Worm (Caenorhabditis elegans) whole organism, L4 larva: ENCODE results near the gene str-172.

Experiments used
- D1046.2 ChIP-seq: fragments of 200-800 bp; sonication (Bioruptor generic); IDR thresholded peaks from 2 replicates; pipeline ENCODE4 v1.3.6; 2022; ENCODE audit warnings: missing genetic modification characterization, missing compliant biosample characterization
- F10B5.3 ChIP-seq: sonication (generic microtip); optimal IDR thresholded peaks from 2 replicates; lab custom pipeline; 2016; ENCODE audit warnings: mild to moderate bottlenecking, missing genetic modification characterization, missing compliant biosample characterization
- F26F4.8 ChIP-seq: fragments of 200-800 bp; sonication (Bioruptor generic); conservative IDR thresholded peaks from 2 replicates; pipeline ENCODE4 v1.3.6; 2022; ENCODE audit warnings: missing genetic modification characterization, missing compliant biosample characterization
- F37D6.2 ChIP-seq: sonication (generic microtip); optimal IDR thresholded peaks from 2 replicates; lab custom pipeline; 2016; ENCODE audit warnings: mild to moderate bottlenecking, missing genetic modification characterization, missing compliant biosample characterization
- T20F7.1 ChIP-seq: fragments of 200-800 bp; sonication (Bioruptor generic); optimal IDR thresholded peaks from 2 replicates; lab custom pipeline; 2018; ENCODE audit warnings: mild to moderate bottlenecking, missing genetic modification characterization, missing compliant biosample characterization
- Y48G9A.11 ChIP-seq: fragments of 200-800 bp; sonication (Bioruptor generic); IDR thresholded peaks from 2 replicates; pipeline ENCODE4 v1.3.6; 2022; ENCODE audit warnings: missing genetic modification reagents, missing genetic modification characterization, missing compliant biosample characterization
- ama-1 ChIP-seq: fragments of 150-350 bp; optimal IDR thresholded peaks from 2 replicates; lab custom pipeline; 2014; ENCODE audit warnings: inconsistent platforms, mixed read lengths
- attf-4 ChIP-seq: sonication (generic microtip); optimal IDR thresholded peaks from 3 replicates; lab custom pipeline; 2017; ENCODE audit warnings: missing biosample characterization, missing genetic modification characterization
- ceh-20 ChIP-seq: fragments of 200-800 bp; sonication (Bioruptor generic); IDR thresholded peaks from 2 replicates; pipeline ENCODE4 v1.3.6; 2022; ENCODE audit warnings: missing genetic modification reagents, missing genetic modification characterization, missing compliant biosample characterization
- ceh-28 ChIP-seq: fragments of 150-350 bp; optimal IDR thresholded peaks from 2 replicates; lab custom pipeline; 2014; ENCODE audit warnings: missing biosample characterization, missing genetic modification reagents, missing genetic modification characterization
- ceh-44 ChIP-seq: fragments of 200-800 bp; sonication (Bioruptor generic); IDR thresholded peaks from 2 replicates; pipeline ENCODE4 v1.3.6; 2022; ENCODE audit warnings: missing genetic modification reagents, missing genetic modification characterization, missing compliant biosample characterization
- daf-16 ChIP-seq, 3 experiments: sonication (generic microtip); optimal IDR thresholded peaks; 2 replicates each; lab custom pipeline; 2016 to 2017; ENCODE audit warnings: missing genetic modification characterization in 3 of 3, missing genetic modification reagents in 3 of 3, mild to moderate bottlenecking in 2 of 3, missing compliant biosample characterization in 2 of 3, missing biosample characterization in 1 of 3, moderate library complexity in 1 of 3
- dmd-6 ChIP-seq: fragments of 200-800 bp; sonication (Bioruptor generic); IDR thresholded peaks from 2 replicates; pipeline ENCODE4 v1.3.6; 2022; ENCODE audit warnings: missing genetic modification reagents, missing genetic modification characterization, missing compliant biosample characterization
- dmd-8 ChIP-seq: fragments of 200-800 bp; sonication (Bioruptor generic); IDR thresholded peaks from 2 replicates; pipeline ENCODE4 v1.3.6; 2022; ENCODE audit warnings: missing genetic modification characterization, missing compliant biosample characterization
- duxl-1 ChIP-seq: sonication (generic microtip); optimal IDR thresholded peaks from 2 replicates; lab custom pipeline; 2016; ENCODE audit warnings: mild to moderate bottlenecking, missing genetic modification characterization, moderate library complexity, missing compliant biosample characterization; ENCODE audit not compliant: poor library complexity
- dve-1 ChIP-seq: sonication (generic microtip); optimal IDR thresholded peaks from 2 replicates; lab custom pipeline; 2017; ENCODE audit warnings: antibody characterized with exemption, mild to moderate bottlenecking, missing genetic modification characterization, missing compliant biosample characterization; ENCODE audit not compliant: insufficient read depth
- fos-1 ChIP-seq: fragments of 150-350 bp; optimal IDR thresholded peaks from 2 replicates; lab custom pipeline; 2014; ENCODE audit warnings: missing biosample characterization, missing genetic modification characterization
- hif-1 ChIP-seq, 2 experiments: sonication (generic microtip); optimal IDR thresholded peaks; 2 replicates each; lab custom pipeline; 2016 to 2017; ENCODE audit warnings: missing compliant biosample characterization in 2 of 2, missing genetic modification characterization in 2 of 2, missing genetic modification reagents in 2 of 2, missing genotype in 2 of 2, mild to moderate bottlenecking in 1 of 2
- hlh-11 ChIP-seq: fragments of 200-800 bp; sonication (Bioruptor generic); optimal IDR thresholded peaks from 2 replicates; lab custom pipeline; 2018; ENCODE audit warnings: mild to moderate bottlenecking, missing genetic modification characterization, missing compliant biosample characterization
- hlh-30 ChIP-seq: sonication (generic microtip); optimal IDR thresholded peaks from 2 replicates; lab custom pipeline; 2017; ENCODE audit warnings: antibody characterized with exemption, mild to moderate bottlenecking, missing genetic modification characterization, missing compliant biosample characterization; ENCODE audit not compliant: insufficient read depth
- jun-1 ChIP-seq: fragments of 150-350 bp; optimal IDR thresholded peaks from 2 replicates; lab custom pipeline; 2014; ENCODE audit warnings: missing biosample characterization, missing genetic modification reagents, missing genetic modification characterization
- lin-1 ChIP-seq: fragments of 200-800 bp; sonication (Bioruptor generic); IDR thresholded peaks from 2 replicates; pipeline ENCODE4 v1.3.6; 2022; ENCODE audit warnings: missing genetic modification reagents, missing genetic modification characterization, missing compliant biosample characterization
- lin-13 ChIP-seq: fragments of 150-350 bp; optimal IDR thresholded peaks from 2 replicates; lab custom pipeline; 2014; ENCODE audit warnings: missing biosample characterization, missing genetic modification reagents, missing genetic modification characterization
- lin-38 ChIP-seq: fragments of 200-800 bp; sonication (Bioruptor generic); IDR thresholded peaks from 2 replicates; pipeline ENCODE4 v1.3.6; 2022; ENCODE audit warnings: missing genetic modification reagents, missing genetic modification characterization, missing compliant biosample characterization
- lin-39 ChIP-seq: fragments of 150-350 bp; optimal IDR thresholded peaks from 2 replicates; lab custom pipeline; 2014; ENCODE audit warnings: missing biosample characterization, missing genetic modification reagents, missing genetic modification characterization
- lir-3 ChIP-seq: sonication (generic microtip); optimal IDR thresholded peaks from 2 replicates; lab custom pipeline; 2016; ENCODE audit warnings: mild to moderate bottlenecking, missing genetic modification characterization, missing compliant biosample characterization
- madf-5 ChIP-seq, 2 experiments: fragments of 200-800 bp; sonication (Bioruptor generic); IDR thresholded peaks; 2 replicates each; pipeline ENCODE4 v1.3.6; 2022; ENCODE audit warnings: missing compliant biosample characterization in 2 of 2, missing genetic modification characterization in 2 of 2
- madf-9 ChIP-seq: fragments of 200-800 bp; sonication (Bioruptor generic); conservative IDR thresholded peaks from 2 replicates; pipeline ENCODE4 v1.3.6; 2022; ENCODE audit warnings: missing genetic modification reagents, missing genetic modification characterization, missing compliant biosample characterization
- mdt-29 ChIP-seq: fragments of 200-800 bp; sonication (Bioruptor generic); IDR thresholded peaks from 2 replicates; pipeline ENCODE4 v1.3.6; 2022; ENCODE audit warnings: missing genetic modification reagents, missing genetic modification characterization, missing compliant biosample characterization
- mep-1 ChIP-seq: fragments of 150-350 bp; sonication (generic microtip); optimal IDR thresholded peaks from 3 replicates; lab custom pipeline; 2014; ENCODE audit warnings: missing biosample characterization, missing genetic modification characterization
- mxl-3 ChIP-seq: fragments of 200-800 bp; sonication (Bioruptor generic); optimal IDR thresholded peaks from 2 replicates; lab custom pipeline; 2018; ENCODE audit warnings: mild to moderate bottlenecking, missing genetic modification characterization, missing compliant biosample characterization
- nhr-102 ChIP-seq: sonication (generic microtip); optimal IDR thresholded peaks from 2 replicates; lab custom pipeline; 2016; ENCODE audit warnings: mild to moderate bottlenecking, missing genetic modification characterization, moderate library complexity, missing compliant biosample characterization
- nhr-11 ChIP-seq: fragments of 150-350 bp; optimal IDR thresholded peaks from 2 replicates; lab custom pipeline; 2014; ENCODE audit warnings: missing biosample characterization, missing genetic modification characterization
- nhr-25 ChIP-seq: sonication (generic microtip); optimal IDR thresholded peaks from 2 replicates; lab custom pipeline; 2017; ENCODE audit warnings: missing genetic modification characterization, mild to moderate bottlenecking, missing compliant biosample characterization, antibody characterized with exemption, moderate library complexity, borderline replicate concordance; ENCODE audit not compliant: insufficient read depth
- nhr-48 ChIP-seq: sonication (generic microtip); optimal IDR thresholded peaks from 2 replicates; lab custom pipeline; 2016; ENCODE audit warnings: mild to moderate bottlenecking, missing genetic modification characterization, missing compliant biosample characterization
- nhr-6 ChIP-seq: fragments of 150-350 bp; optimal IDR thresholded peaks from 2 replicates; lab custom pipeline; 2014; ENCODE audit warnings: missing biosample characterization, missing genetic modification characterization
- nhr-76 ChIP-seq: fragments of 150-350 bp; optimal IDR thresholded peaks from 2 replicates; lab custom pipeline; 2014; ENCODE audit warnings: missing biosample characterization, missing genetic modification characterization
- nhr-77 ChIP-seq: fragments of 150-350 bp; optimal IDR thresholded peaks from 2 replicates; lab custom pipeline; 2014; ENCODE audit warnings: missing biosample characterization, missing genetic modification characterization
- pha-4 ChIP-seq, 2 experiments: fragments of 150-350 bp in 1 of 2; fragments of 200-800 bp in 1 of 2; sonication (Bioruptor generic) in 1 of 2; IDR thresholded peaks in 1 of 2; optimal IDR thresholded peaks in 1 of 2; 2 replicates each; pipeline versions ENCODE4 v1.3.6 to Lab custom; 2014 to 2022; ENCODE audit warnings: missing genetic modification characterization in 2 of 2, missing genetic modification reagents in 2 of 2, missing biosample characterization in 1 of 2, missing compliant biosample characterization in 1 of 2
- php-3 ChIP-seq: fragments of 200-800 bp; sonication (Bioruptor generic); IDR thresholded peaks from 2 replicates; pipeline ENCODE4 v1.3.6; 2022; ENCODE audit warnings: missing genetic modification reagents, missing genetic modification characterization, missing compliant biosample characterization
- saeg-2 ChIP-seq: fragments of 200-800 bp; sonication (Bioruptor generic); IDR thresholded peaks from 2 replicates; pipeline ENCODE4 v1.3.6; 2022; ENCODE audit warnings: missing genetic modification reagents, missing genetic modification characterization, missing compliant biosample characterization
- skn-1 ChIP-seq: fragments of 150-350 bp; optimal IDR thresholded peaks from 2 replicates; lab custom pipeline; 2014; ENCODE audit warnings: missing biosample characterization, missing genetic modification characterization
- snpc-4 ChIP-seq: fragments of 150-350 bp; optimal IDR thresholded peaks from 2 replicates; lab custom pipeline; 2014; ENCODE audit warnings: missing biosample characterization, missing genetic modification characterization
- tag-97 ChIP-seq: fragments of 200-800 bp; sonication (Bioruptor generic); IDR thresholded peaks from 2 replicates; pipeline ENCODE4 v1.3.6; 2022; ENCODE audit warnings: missing genetic modification characterization, missing compliant biosample characterization
- tra-1 ChIP-seq: fragments of 200-800 bp; sonication (Bioruptor generic); IDR thresholded peaks from 2 replicates; pipeline ENCODE4 v1.3.6; 2022; ENCODE audit warnings: missing genetic modification reagents, missing genetic modification characterization, missing compliant biosample characterization
- unc-39 ChIP-seq: sonication (generic microtip); optimal IDR thresholded peaks from 2 replicates; lab custom pipeline; 2017; ENCODE audit warnings: missing biosample characterization, missing genetic modification characterization
- zip-2 ChIP-seq: fragments of 150-350 bp; optimal IDR thresholded peaks from 2 replicates; lab custom pipeline; 2014; ENCODE audit warnings: missing biosample characterization, missing genetic modification characterization
- ztf-11 ChIP-seq: fragments of 150-350 bp; optimal IDR thresholded peaks from 2 replicates; lab custom pipeline; 2014; ENCODE audit warnings: missing biosample characterization, missing genetic modification characterization

The str-172 gene

DNA sequence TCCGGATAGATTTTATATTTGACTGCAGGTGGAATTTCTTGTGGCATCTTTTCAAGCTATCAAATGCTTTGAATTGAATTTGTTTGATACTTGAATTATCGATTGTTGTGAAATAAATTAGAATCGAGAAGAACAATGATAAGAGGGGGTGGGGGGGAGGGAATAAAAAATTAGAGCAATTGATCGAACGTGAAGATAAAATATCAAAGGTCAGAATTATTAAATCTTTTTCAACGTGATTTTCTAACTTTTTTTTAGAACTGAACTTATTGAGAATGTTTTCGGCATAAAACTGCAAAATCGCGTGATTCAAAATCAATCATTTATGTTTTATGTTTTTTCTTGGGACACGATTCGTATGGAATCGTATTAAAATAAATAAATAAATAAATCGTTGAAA lies 40.3 kb downstream of the str-172 start, which contains the start of gene mpz-4:
Gene mpz-4 (minus strand): TSS at position 101 of the 400 bp plus-strand sequence.
- no peak for TF ChIP-seq D1046.2
- no peak for TF ChIP-seq unc-39
- TF ChIP-seq lir-3 (tag; lab: Kevin White, UChicago), result no peak
- no peak for TF ChIP-seq lin-39 (tag; lab: Kevin White, UChicago)
- TF ChIP-seq nhr-77, result no peak
- no peak for TF ChIP-seq ztf-11 (tag; lab: Kevin White, UChicago)
- TF ChIP-seq mdt-29, result no peak

DNA sequence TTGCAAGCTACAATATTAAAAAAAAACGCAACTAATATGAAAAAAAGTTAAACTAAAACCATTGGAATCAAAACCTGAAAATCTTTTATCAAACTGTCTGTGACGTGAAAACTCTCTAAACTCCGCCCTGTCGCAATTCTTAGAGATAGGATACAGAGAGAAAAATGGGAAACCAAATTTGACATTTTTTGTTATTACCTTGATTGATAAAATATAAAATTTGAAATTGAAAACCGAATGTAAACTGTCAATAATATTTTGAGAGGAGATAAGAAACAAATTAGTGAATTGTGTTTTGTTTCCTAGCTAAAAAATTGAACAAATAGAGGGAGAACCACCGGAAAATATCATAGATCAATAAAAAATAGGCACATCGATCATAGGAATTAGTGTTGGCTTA lies 45.7 kb downstream of the str-172 start:
- TF ChIP-seq lin-38 (GFP tag; lab: Robert Waterston, UW) (no peak), ama-1 (no peak), T20F7.1 (GFP tag; lab: Kevin White, UChicago) (peak; percentile 50), nhr-25 (no peak), snpc-4 (tag; lab: Kevin White, UChicago) (no peak), dve-1 (tag; lab: Kevin White, UChicago) (peak; percentile 83), pha-4 (GFP tag; IDR thresholded peaks at IDR 0.05; lab: Robert Waterston, UW) (peak; percentile 20; the same call in 1 of the 2 replicates), pha-4 (tag; optimal IDR thresholded peaks at IDR 0.05; lab: Kevin White, UChicago) (no peak), ceh-44 (GFP tag; lab: Robert Waterston, UW) (no peak), fos-1 (tag; lab: Kevin White, UChicago) (no peak), hlh-30 (tag; lab: Kevin White, UChicago) (no peak), nhr-76 (tag; lab: Kevin White, UChicago) (no peak), madf-9 (GFP tag; lab: Robert Waterston, UW) (no peak), nhr-48 (tag; lab: Kevin White, UChicago) (peak; percentile 40), F37D6.2 (tag; lab: Kevin White, UChicago) (no peak), F10B5.3 (no peak), unc-39 (no peak), mdt-29 (no peak), mxl-3 (GFP tag; lab: Kevin White, UChicago) (no peak), lin-13 (no peak), duxl-1 (tag; lab: Kevin White, UChicago) (no peak), zip-2 (tag; lab: Kevin White, UChicago) (no peak), tra-1 (no peak), ceh-28 (tag; lab: Kevin White, UChicago) (no peak), daf-16 (GFP tag; optimal IDR thresholded peaks at IDR 0.05; lab: Kevin White, UChicago) (peak in 1 of 2 experiments; percentile 23), daf-16 (tag; optimal IDR thresholded peaks at IDR 0.05; lab: Kevin White, UChicago) (peak; percentile 93), jun-1 (tag; lab: Kevin White, UChicago) (no peak), tag-97 (GFP tag; lab: Robert Waterston, UW) (no peak), F26F4.8 (GFP tag; lab: Robert Waterston, UW) (no peak), lin-1 (GFP tag; lab: Robert Waterston, UW) (no peak), hlh-11 (tag; lab: Kevin White, UChicago) (peak; percentile 34), dmd-6 (GFP tag; lab: Robert Waterston, UW) (peak; percentile 90), nhr-6 (tag; lab: Kevin White, UChicago) (no peak), skn-1 (tag; lab: Kevin White, UChicago) (no peak), php-3 (GFP tag; lab: Robert Waterston, UW) (0 out of 2 replicates have a peak, but pooled peaks have one; percentile 6), hif-1 (tag; optimal IDR thresholded peaks at IDR 0.05; lab: Kevin White, UChicago) (no peak), dmd-8 (GFP tag; lab: Robert Waterston, UW) (no peak), saeg-2 (GFP tag; lab: Robert Waterston, UW) (no peak), ceh-20 (no peak), mep-1 (no peak), madf-5 (GFP tag; IDR thresholded peaks at IDR 0.05; lab: Robert Waterston, UW) (no peak), attf-4 (tag; lab: Kevin White, UChicago) (no peak), Y48G9A.11 (no peak), nhr-11 (tag; lab: Kevin White, UChicago) (no peak), nhr-102 (tag; lab: Kevin White, UChicago) (no peak)
